Fruit fly (Drosophila melanogaster): Measurements from ENCODE around the gene CG31098.

dm6 chr3R:25331103-25331502, 38.3 kb upstream of the CG31098 start, which contains the start of gene CHKov2:
- TF ChIP-seq CG8478 (optimal IDR thresholded peaks at IDR 0.05) (no peak), CTCF (optimal IDR thresholded peaks at IDR 0.05) (no peak)
